Fruit fly (Drosophila melanogaster): ENCODE data around the gene pira.

DNA sequence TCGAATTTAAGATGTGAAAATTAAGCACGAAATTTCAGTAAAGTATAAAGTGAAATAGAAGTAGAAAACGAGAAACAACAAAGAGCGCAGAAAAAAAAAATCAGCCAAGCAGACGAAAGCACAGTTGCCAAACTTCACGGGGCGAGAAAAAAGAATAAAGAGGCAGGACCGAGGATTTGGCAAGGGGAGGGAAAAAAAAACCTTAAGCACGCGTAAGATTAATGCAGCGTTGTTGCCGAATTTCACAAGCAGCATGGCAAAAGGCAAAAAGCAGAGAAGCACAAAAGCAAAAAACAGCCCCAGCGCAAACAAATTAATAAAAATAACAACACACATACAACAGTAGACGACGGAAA, 29.1 kb downstream of the pira start:
- no peak for TF ChIP-seq CG16813 (GFP tag; IDR thresholded peaks at IDR 0.05; ENCODE audit: partially characterized antibody)
- TF ChIP-seq luna (GFP tag; optimal IDR thresholded peaks at IDR 0.05): no peak
- TF ChIP-seq CG8765 (GFP tag; IDR thresholded peaks at IDR 0.05): no peak
- TF ChIP-seq NFAT (GFP tag; IDR thresholded peaks at IDR 0.05): no peak; the same call in 1 of the 2 replicates
- no peak for TF ChIP-seq CG15696 (tag; optimal IDR thresholded peaks at IDR 0.05)
- TF ChIP-seq hbn (GFP tag; IDR thresholded peaks at IDR 0.05; ENCODE audit: partially characterized antibody): no peak
- no peak for TF ChIP-seq ranshi (GFP tag; IDR thresholded peaks at IDR 0.05)
- no peak for TF ChIP-seq CG30403 (GFP tag; optimal IDR thresholded peaks at IDR 0.05)
- TF ChIP-seq HmgD (GFP tag; optimal IDR thresholded peaks at IDR 0.05): no peak
- no peak for TF ChIP-seq CG1529 (GFP tag; optimal IDR thresholded peaks at IDR 0.05)
- TF ChIP-seq CG16815 (GFP tag; optimal IDR thresholded peaks at IDR 0.05): no peak
- no peak for TF ChIP-seq D19A (tag; optimal IDR thresholded peaks at IDR 0.05)
- no peak for TF ChIP-seq phol (tag; optimal IDR thresholded peaks at IDR 0.05)

All from whole organism, embryonic.